Fruit fly (Drosophila melanogaster): ENCODE measurements around the gene CG32214.

DNA sequence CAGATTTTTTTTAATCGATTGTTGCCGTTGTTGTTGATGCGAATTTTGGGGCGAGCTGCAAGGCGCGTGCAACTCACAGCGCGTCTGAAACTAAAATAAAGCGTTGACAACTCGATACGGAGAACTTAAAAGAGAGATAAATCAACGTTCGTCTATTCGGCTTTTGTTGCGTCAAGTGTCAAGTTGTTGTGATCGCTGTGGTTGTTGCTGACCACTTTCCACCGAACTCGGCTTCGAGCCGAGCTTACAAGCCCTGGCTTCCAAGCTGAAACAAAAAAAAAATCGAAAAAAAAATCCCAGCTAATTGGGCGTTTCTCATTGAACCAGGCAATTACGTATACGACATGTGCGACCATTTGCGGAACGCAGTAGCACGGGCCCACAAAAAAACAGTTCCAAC is 36.6 kb downstream of the CG32214 start, which contains the start of gene CG9452:
- no peak for TF ChIP-seq OdsH (GFP tag; optimal IDR thresholded peaks at IDR 0.05)
- no peak for TF ChIP-seq fru (GFP tag; optimal IDR thresholded peaks at IDR 0.05)
- no peak for TF ChIP-seq N (GFP tag; optimal IDR thresholded peaks at IDR 0.05)
- no peak for TF ChIP-seq HLH106 (tag; optimal IDR thresholded peaks at IDR 0.05)
- TF ChIP-seq ey (GFP tag; optimal IDR thresholded peaks at IDR 0.05) = no peak
- TF ChIP-seq sv (GFP tag; optimal IDR thresholded peaks at IDR 0.05) = no peak
- no peak for TF ChIP-seq pan (optimal IDR thresholded peaks at IDR 0.05)
- no peak for TF ChIP-seq CG32264 (GFP tag; optimal IDR thresholded peaks at IDR 0.05)
- TF ChIP-seq rgr (GFP tag; optimal IDR thresholded peaks at IDR 0.05) = no peak

Measured in whole organism, wandering third instar larva.